Worm (Caenorhabditis elegans) whole organism, midembryonic: ENCODE results near the gene dgk-2.

ENCODE experiments used
- T22C8.4 ChIP-seq: fragments of 200-800 bp; sonication (Bioruptor generic); IDR thresholded peaks from 2 replicates; pipeline ENCODE4 v1.3.6; 2022; ENCODE audit warnings: missing genetic modification characterization, missing compliant biosample characterization
- cog-1 ChIP-seq: sonication (generic microtip); optimal IDR thresholded peaks from 2 replicates; lab custom pipeline; 2016; ENCODE audit warnings: missing genetic modification characterization, missing compliant biosample characterization
- flt-1 ChIP-seq: fragments of 200-800 bp; sonication (Bioruptor generic); IDR thresholded peaks from 2 replicates; pipeline ENCODE4 v1.3.6; 2022; ENCODE audit warnings: missing genetic modification characterization, missing compliant biosample characterization
- klf-2 ChIP-seq: fragments of 200-800 bp; sonication (Bioruptor generic); conservative IDR thresholded peaks from 2 replicates; pipeline ENCODE4 v1.3.6; 2022; ENCODE audit warnings: missing genetic modification reagents, missing genetic modification characterization, missing compliant biosample characterization
- med-1 ChIP-seq: sonication (generic microtip); optimal IDR thresholded peaks from 2 replicates; lab custom pipeline; 2017; ENCODE audit warnings: missing genetic modification characterization, mild to moderate bottlenecking, missing compliant biosample characterization, antibody characterized with exemption, missing genetic modification reagents; ENCODE audit not compliant: insufficient read depth
- ref-1 ChIP-seq: fragments of 200-800 bp; sonication (Bioruptor generic); conservative IDR thresholded peaks from 2 replicates; pipeline ENCODE4 v1.3.6; 2022; ENCODE audit warnings: missing genetic modification reagents, missing genetic modification characterization, missing compliant biosample characterization
- tab-1 ChIP-seq: fragments of 200-800 bp; sonication (Bioruptor generic); IDR thresholded peaks from 2 replicates; pipeline ENCODE4 v1.3.6; 2022; ENCODE audit warnings: missing genetic modification characterization, missing compliant biosample characterization
- ztf-23 ChIP-seq: fragments of 200-800 bp; sonication (Bioruptor generic); IDR thresholded peaks from 2 replicates; pipeline ENCODE4 v1.3.6; 2022; ENCODE audit warnings: missing genetic modification reagents, missing genetic modification characterization, missing compliant biosample characterization
- ztf-29 ChIP-seq: fragments of 200-800 bp; sonication (Bioruptor generic); IDR thresholded peaks from 2 replicates; pipeline ENCODE4 v1.3.6; 2022; ENCODE audit warnings: missing genetic modification reagents, missing genetic modification characterization, missing compliant biosample characterization

DNA sequence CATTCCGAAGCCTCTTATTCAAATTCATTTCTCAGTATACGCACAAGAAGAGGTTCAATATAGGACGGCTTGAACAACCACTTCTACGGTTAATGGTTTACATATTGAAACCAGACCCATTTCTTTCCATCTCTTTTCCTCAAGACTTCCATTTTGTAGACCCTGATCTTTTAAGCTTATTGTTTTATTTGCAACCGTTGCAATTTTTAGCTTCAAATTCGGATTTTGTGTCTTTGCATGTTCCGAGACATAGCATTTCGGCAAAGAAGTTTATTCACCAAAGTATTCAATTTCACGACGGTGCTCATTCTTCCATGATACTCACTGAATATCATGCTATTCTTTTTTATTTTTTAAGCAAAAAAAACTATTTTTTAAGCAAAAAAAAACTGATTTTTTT, 38.0 kb downstream of the dgk-2 start, which contains the start of gene nmur-3:
- TF ChIP-seq klf-2: no peak
- no peak for TF ChIP-seq tab-1
- no peak for TF ChIP-seq cog-1 (tag; lab: Kevin White, UChicago)
- no peak for TF ChIP-seq ref-1
- TF ChIP-seq flt-1: no peak
- no peak for TF ChIP-seq med-1 (GFP tag; lab: Kevin White, UChicago)
- no peak for TF ChIP-seq ztf-29 (GFP tag; lab: Robert Waterston, UW)
- no peak for TF ChIP-seq ztf-23 (GFP tag; lab: Robert Waterston, UW)
- no peak for TF ChIP-seq T22C8.4 (GFP tag; lab: Robert Waterston, UW)
